Worm (Caenorhabditis elegans) whole organism, L1 larva: ENCODE results near the gene C05C12.6.
"Not testable (repeated sequence)": the region's sequence is repeated elsewhere in the genome, so short reads cannot be mapped to it uniquely, and the experiment has no call there.

Source experiments
- Y116A8C.19 ChIP-seq: sonication (generic microtip); optimal IDR thresholded peaks from 2 replicates; lab custom pipeline; 2016; ENCODE audit warnings: missing compliant biosample characterization, missing genetic modification characterization, borderline replicate concordance
- blmp-1 ChIP-seq: fragments of 150-350 bp; optimal IDR thresholded peaks from 2 replicates; lab custom pipeline; 2014; ENCODE audit warnings: missing biosample characterization, missing genetic modification characterization
- ceh-63 ChIP-seq: fragments of 200-800 bp; sonication (Bioruptor generic); optimal IDR thresholded peaks from 2 replicates; lab custom pipeline; 2018; ENCODE audit warnings: mild to moderate bottlenecking, missing genetic modification characterization, missing compliant biosample characterization
- ceh-8 ChIP-seq: fragments of 200-800 bp; sonication (Bioruptor generic); optimal IDR thresholded peaks from 2 replicates; lab custom pipeline; 2018; ENCODE audit warnings: mild to moderate bottlenecking, missing genetic modification characterization, moderate library complexity, missing compliant biosample characterization
- ceh-82 ChIP-seq, 3 experiments: fragments of 150-350 bp in 1 of 3; sonication (generic microtip) in 2 of 3; optimal IDR thresholded peaks; 2 replicates each; lab custom pipeline; 2014 to 2017; ENCODE audit warnings: missing biosample characterization in 3 of 3, missing genetic modification characterization in 3 of 3
- dpl-1 ChIP-seq, 3 experiments: fragments of 150-350 bp in 2 of 3; sonication (generic microtip) in 1 of 3; optimal IDR thresholded peaks; 2 replicates each; lab custom pipeline; 2014 to 2017; ENCODE audit warnings: missing biosample characterization in 3 of 3, missing genetic modification characterization in 3 of 3, missing genetic modification reagents in 3 of 3
- efl-1 ChIP-seq, 4 experiments: fragments of 150-350 bp; optimal IDR thresholded peaks in 3 of 4; peaks in 1 of 4; 1 replicate in 1 of 4; 2 replicates in 3 of 4; lab custom pipeline; 2014; ENCODE audit warnings: missing biosample characterization in 2 of 4, missing genetic modification characterization in 2 of 4, missing genetic modification reagents in 2 of 4
- egl-27 ChIP-seq, 2 experiments: fragments of 150-350 bp in 1 of 2; sonication (generic microtip); optimal IDR thresholded peaks; 3 replicates each; lab custom pipeline; 2017 to 2018; ENCODE audit warnings: missing biosample characterization in 2 of 2, missing genetic modification characterization in 2 of 2, missing genetic modification reagents in 2 of 2
- elt-2 ChIP-seq: sonication (generic microtip); optimal IDR thresholded peaks from 2 replicates; lab custom pipeline; 2016; ENCODE audit warnings: missing genetic modification characterization, mild to moderate bottlenecking, inconsistent platforms, missing compliant biosample characterization, missing genetic modification reagents
- elt-3 ChIP-seq, 6 experiments: fragments of 150-350 bp in 1 of 6; sonication (generic microtip); optimal IDR thresholded peaks; 2 replicates each; lab custom pipeline; 2017 to 2018; ENCODE audit warnings: missing biosample characterization in 6 of 6, missing genetic modification characterization in 6 of 6, inconsistent platforms in 1 of 6
- hlh-17 ChIP-seq: fragments of 200-800 bp; sonication (Bioruptor generic); optimal IDR thresholded peaks from 2 replicates; lab custom pipeline; 2018; ENCODE audit warnings: missing genetic modification characterization, mild to moderate bottlenecking, missing compliant biosample characterization, moderate library complexity, borderline replicate concordance
- hlh-4 ChIP-seq: sonication (generic microtip); optimal IDR thresholded peaks from 2 replicates; lab custom pipeline; 2016; ENCODE audit warnings: mild to moderate bottlenecking, missing genetic modification characterization, missing compliant biosample characterization
- lin-14 ChIP-seq: fragments of 200-800 bp; sonication (Bioruptor generic); optimal IDR thresholded peaks from 2 replicates; lab custom pipeline; 2018; ENCODE audit warnings: mild to moderate bottlenecking, missing genetic modification characterization, moderate library complexity, missing compliant biosample characterization
- lin-35 ChIP-seq, 2 experiments: fragments of 150-350 bp; optimal IDR thresholded peaks; 2 replicates each; lab custom pipeline; 2014; ENCODE audit warnings: missing biosample characterization in 2 of 2, missing genetic modification characterization in 2 of 2, missing genetic modification reagents in 2 of 2
- lir-3 ChIP-seq: sonication (generic microtip); optimal IDR thresholded peaks from 2 replicates; lab custom pipeline; 2016; ENCODE audit warnings: mild to moderate bottlenecking, missing genetic modification characterization, moderate library complexity, missing compliant biosample characterization; ENCODE audit not compliant: poor library complexity
- lsy-2 ChIP-seq, 2 experiments: fragments of 150-350 bp; optimal IDR thresholded peaks; 2 replicates each; lab custom pipeline; 2014; ENCODE audit warnings: missing biosample characterization in 2 of 2, missing genetic modification characterization in 2 of 2
- mab-9 ChIP-seq: fragments of 200-800 bp; sonication (Bioruptor generic); IDR thresholded peaks from 2 replicates; pipeline ENCODE4 v1.3.6; 2022; ENCODE audit warnings: missing genetic modification reagents, missing genetic modification characterization, missing compliant biosample characterization
- mep-1 ChIP-seq: fragments of 150-350 bp; optimal IDR thresholded peaks from 2 replicates; lab custom pipeline; 2014; ENCODE audit warnings: missing biosample characterization, missing genetic modification characterization
- nhr-19 ChIP-seq: fragments of 200-800 bp; sonication (Bioruptor generic); conservative IDR thresholded peaks from 2 replicates; pipeline ENCODE4 v1.3.6; 2022; ENCODE audit warnings: missing genetic modification characterization, missing compliant biosample characterization
- nhr-20 ChIP-seq: sonication (generic microtip); optimal IDR thresholded peaks from 2 replicates; lab custom pipeline; 2016; ENCODE audit warnings: mild to moderate bottlenecking, missing genetic modification characterization, missing compliant biosample characterization
- nhr-28 ChIP-seq: fragments of 150-350 bp; optimal IDR thresholded peaks from 2 replicates; lab custom pipeline; 2014; ENCODE audit warnings: missing biosample characterization, missing genetic modification characterization
- nhr-47 ChIP-seq: sonication (generic microtip); optimal IDR thresholded peaks from 2 replicates; lab custom pipeline; 2016; ENCODE audit warnings: mild to moderate bottlenecking, missing genetic modification characterization, moderate library complexity, missing compliant biosample characterization
- nhr-85 ChIP-seq: sonication (generic microtip); peaks from one replicate; lab custom pipeline; 2016; ENCODE audit warnings: missing genetic modification characterization, inconsistent platforms, missing compliant biosample characterization
- pqm-1 ChIP-seq: sonication (generic microtip); optimal IDR thresholded peaks from 3 replicates; lab custom pipeline; 2017; ENCODE audit warnings: missing biosample characterization, missing genetic modification characterization
- rnt-1 ChIP-seq: sonication (generic microtip); optimal IDR thresholded peaks from 2 replicates; lab custom pipeline; 2016; ENCODE audit warnings: mild to moderate bottlenecking, missing genetic modification characterization, moderate library complexity, missing compliant biosample characterization
- snpc-4 ChIP-seq: fragments of 150-350 bp; optimal IDR thresholded peaks from 2 replicates; lab custom pipeline; 2014; ENCODE audit warnings: missing biosample characterization, missing genetic modification characterization
- snu-23 ChIP-seq: sonication (generic microtip); optimal IDR thresholded peaks from 2 replicates; lab custom pipeline; 2016; ENCODE audit warnings: missing genetic modification characterization, missing compliant biosample characterization
- tlp-1 ChIP-seq: fragments of 150-350 bp; optimal IDR thresholded peaks from 2 replicates; lab custom pipeline; 2014; ENCODE audit warnings: missing biosample characterization, missing genetic modification characterization
- unc-130 ChIP-seq: fragments of 150-350 bp; optimal IDR thresholded peaks from 2 replicates; lab custom pipeline; 2017; ENCODE audit warnings: missing biosample characterization, missing genetic modification characterization, inconsistent platforms
- unc-62 ChIP-seq: fragments of 150-350 bp; optimal IDR thresholded peaks from 2 replicates; lab custom pipeline; 2014; ENCODE audit warnings: missing biosample characterization, missing genetic modification reagents, missing genetic modification characterization
- unc-86 ChIP-seq: sonication (generic microtip); optimal IDR thresholded peaks from 2 replicates; lab custom pipeline; 2016; ENCODE audit warnings: missing genetic modification characterization, missing compliant biosample characterization
- xbp-1 ChIP-seq: sonication (generic microtip); optimal IDR thresholded peaks from 2 replicates; lab custom pipeline; 2016; ENCODE audit warnings: missing genetic modification characterization, missing compliant biosample characterization
- zag-1 ChIP-seq: fragments of 150-350 bp; optimal IDR thresholded peaks from 2 replicates; lab custom pipeline; 2014; ENCODE audit warnings: missing biosample characterization, missing genetic modification characterization

C05C12.6 gene

DNA sequence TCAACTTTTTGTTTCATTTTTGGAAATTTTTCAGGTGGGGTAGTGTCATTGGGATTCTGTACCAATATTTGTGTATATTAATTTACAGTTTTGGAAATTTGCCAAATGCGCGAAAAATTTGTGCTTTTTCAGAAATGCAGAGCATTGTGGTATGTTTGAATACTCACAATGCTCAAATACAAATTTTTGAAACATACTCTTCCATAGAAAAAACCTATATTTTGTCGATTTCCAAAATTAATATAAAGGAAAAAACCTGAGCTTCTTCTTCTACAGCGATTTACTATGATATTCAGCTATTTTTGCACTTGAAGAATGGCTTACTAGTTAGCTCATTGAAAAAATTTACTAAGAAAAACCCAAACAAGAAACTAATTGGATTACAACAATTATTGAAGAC, 28.3 kb downstream of the C05C12.6 start (continued):
- TF ChIP-seq lir-3 (tag; lab: Kevin White, UChicago) (no peak), Y116A8C.19 (tag; lab: Kevin White, UChicago) (no peak)
- TF ChIP-seq, all 84 proteins: peak for 0

DNA sequence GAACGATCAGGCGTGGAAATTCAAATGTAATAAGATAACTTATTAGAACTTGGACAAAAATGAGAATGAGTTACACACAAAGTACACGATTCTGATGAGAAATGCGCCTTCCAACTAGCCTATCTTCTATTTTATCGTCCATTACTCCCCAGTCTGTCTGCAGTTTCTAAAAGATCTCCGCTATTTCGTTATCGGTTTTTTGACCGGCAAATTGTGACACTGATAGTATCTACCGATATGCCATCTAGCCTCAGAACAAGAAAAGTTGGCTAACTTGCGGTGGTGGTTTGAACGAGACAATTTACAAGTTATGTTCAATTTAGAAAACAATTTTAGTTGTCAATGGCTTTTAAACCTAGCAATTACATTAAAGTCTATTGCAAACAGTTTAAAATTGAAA, 29.7 kb downstream of the C05C12.6 start:
- TF ChIP-seq egl-27 (tag; optimal IDR thresholded peaks at IDR 0.05; lab: Kevin White, UChicago) (no peak), unc-130 (peak; percentile 21), lin-14 (GFP tag; lab: Kevin White, UChicago) (peak; percentile 78), elt-3 (tag; optimal IDR thresholded peaks at IDR 0.05; lab: Kevin White, UChicago) (peak in 2 of 6 experiments; percentile 46 to 57), lin-35 (GFP tag; optimal IDR thresholded peaks at IDR 0.05; lab: Kevin White, UChicago) (peak in 1 of 2 experiments; percentile 29), snpc-4 (no peak), ceh-63 (GFP tag; lab: Kevin White, UChicago) (no peak), unc-86 (no peak), nhr-47 (no peak), nhr-19 (GFP tag; lab: Robert Waterston, UW) (no peak), blmp-1 (peak; percentile 52), mep-1 (tag; lab: Kevin White, UChicago) (peak; percentile 10), nhr-85 (tag; lab: Kevin White, UChicago) (peak; percentile 71), snu-23 (peak; percentile 13), ceh-82 (tag; optimal IDR thresholded peaks at IDR 0.05; lab: Kevin White, UChicago) (peak in 1 of 3 experiments; percentile 0), tlp-1 (peak; percentile 69), elt-2 (tag; lab: Kevin White, UChicago) (peak; percentile 44), rnt-1 (tag; lab: Kevin White, UChicago) (peak; percentile 9), zag-1 (tag; lab: Kevin White, UChicago) (no peak), nhr-20 (tag; lab: Kevin White, UChicago) (peak; percentile 23)
- TF ChIP-seq, all 84 proteins: peak for 13

DNA sequence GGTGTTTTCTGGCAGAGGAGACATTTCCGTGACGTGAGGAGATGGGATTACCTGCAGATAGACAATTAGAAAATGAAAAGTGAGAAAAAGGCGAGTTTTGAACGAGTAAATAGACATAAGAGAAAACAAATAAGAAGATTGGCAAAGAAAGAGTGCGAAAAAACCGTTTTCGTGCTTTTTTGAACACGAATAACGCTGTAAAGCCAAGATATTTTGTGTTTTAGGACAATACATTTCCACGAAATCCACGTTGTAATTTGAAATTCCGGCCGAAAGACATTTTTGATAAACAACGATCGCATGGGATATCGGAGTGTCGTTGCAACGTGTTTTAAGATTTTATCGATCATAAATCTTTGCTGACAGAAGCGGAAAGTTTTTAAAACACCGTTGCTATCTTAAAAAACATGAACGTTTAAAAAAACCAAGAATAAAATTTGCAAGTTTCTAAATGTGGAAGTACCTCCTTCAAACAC, 30.4 kb downstream of the C05C12.6 start, which contains the start of gene adk-1:
Gene adk-1, minus strand, starts transcription at position 51 of the 476 bp plus-strand sequence.
- TF ChIP-seq hlh-4 (tag; lab: Kevin White, UChicago) (no peak), xbp-1 (peak; percentile 2), blmp-1 (peak; percentile 6), efl-1 (optimal IDR thresholded peaks at IDR 0.05; lab: Kevin White, UChicago) (peak in 1 of 2 experiments; percentile 68), efl-1 (GFP tag; optimal IDR thresholded peaks at IDR 0.05 in 1 of 2; lab: Kevin White, UChicago) (peak; percentile 73 to 97), egl-27 (tag; optimal IDR thresholded peaks at IDR 0.05; lab: Kevin White, UChicago) (no peak), ceh-8 (GFP tag; lab: Kevin White, UChicago) (no peak), lsy-2 (tag; optimal IDR thresholded peaks at IDR 0.05; lab: Kevin White, UChicago) (peak; percentile 11 to 49), lin-35 (GFP tag; optimal IDR thresholded peaks at IDR 0.05; lab: Kevin White, UChicago) (peak; percentile 12 to 68), dpl-1 (GFP tag; optimal IDR thresholded peaks at IDR 0.05; lab: Kevin White, UChicago) (peak in 2 of 3 experiments; percentile 57 to 75), unc-62 (GFP tag; lab: Kevin White, UChicago) (no peak)

DNA sequence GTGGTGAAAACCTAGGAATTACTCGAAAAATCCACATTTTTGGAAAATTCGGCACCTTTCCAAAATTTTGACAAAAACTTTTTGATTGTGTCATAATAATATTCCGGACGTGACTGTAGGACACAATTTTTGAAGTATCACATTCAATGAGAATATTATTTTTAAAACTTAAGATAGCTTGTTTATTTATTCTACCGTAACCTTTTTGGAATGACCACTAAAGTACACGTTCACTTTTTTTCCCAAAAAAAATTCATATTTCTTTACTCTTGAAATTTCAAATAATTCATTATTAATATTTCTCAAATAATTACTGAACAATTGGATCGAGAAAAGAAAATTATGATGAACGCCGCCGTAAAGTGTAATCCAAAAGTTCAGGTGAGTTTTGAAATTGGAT, 34.1 kb downstream of the C05C12.6 start, which contains the start of gene R07H5.9:
Gene R07H5.9, plus strand, starts transcription at position 301 of the 400 bp plus-strand sequence.
- TF ChIP-seq nhr-20 (tag; lab: Kevin White, UChicago), result no peak
- no peak for TF ChIP-seq mab-9
- no peak for TF ChIP-seq pqm-1 (tag; lab: Kevin White, UChicago)
- no peak for TF ChIP-seq lin-14 (GFP tag; lab: Kevin White, UChicago)
- no peak for TF ChIP-seq hlh-4 (tag; lab: Kevin White, UChicago)
- TF ChIP-seq zag-1 (tag; lab: Kevin White, UChicago), result no peak
- TF ChIP-seq nhr-28 (tag; lab: Kevin White, UChicago), result no peak
- no peak for TF ChIP-seq unc-86
- no peak for TF ChIP-seq snpc-4
- TF ChIP-seq, all 84 proteins: peak for 0

DNA sequence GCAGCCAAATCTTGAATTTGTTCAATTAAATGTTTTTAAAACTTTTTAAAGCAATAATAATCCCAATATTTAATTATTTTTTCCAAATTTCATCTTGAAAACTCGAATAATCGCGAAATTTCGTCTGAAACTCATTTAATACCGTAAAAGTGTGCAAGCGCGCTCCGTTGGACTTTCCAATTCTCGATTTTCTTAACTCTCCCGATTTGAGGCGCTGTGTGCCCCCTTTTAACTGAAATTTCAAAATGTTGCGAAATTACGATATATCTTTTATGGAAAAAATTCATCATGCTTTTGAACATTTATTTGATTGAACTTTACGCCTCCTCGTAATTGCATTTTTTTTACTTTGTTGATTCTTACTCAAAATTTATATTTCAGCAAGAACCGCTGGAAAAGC, 38.9 kb downstream of the C05C12.6 start, which contains the start of gene R07H5.11:
Gene R07H5.11, plus strand, starts transcription at position 380 of the 400 bp plus-strand sequence.
- TF ChIP-seq hlh-17 (GFP tag; lab: Kevin White, UChicago); tlp-1; ceh-8 (GFP tag; lab: Kevin White, UChicago): not testable (repeated sequence)
